Fruit fly (Drosophila melanogaster) whole organism, embryonic: ENCODE data around the gene CG6425.

Experiments used
- Abd-B ChIP-seq: fragments of 200-800 bp; sonication (Bioruptor generic); optimal IDR thresholded peaks from 2 replicates; lab custom pipeline; 2018; ENCODE audit warnings: missing biosample characterization, mild to moderate bottlenecking, missing genetic modification characterization, moderate library complexity
- CG10321 ChIP-seq: fragments of 200-800 bp; sonication (Bioruptor generic); IDR thresholded peaks from 2 replicates; pipeline ENCODE4 v1.3.6; 2022; ENCODE audit warnings: missing biosample characterization, missing genetic modification characterization
- CG10959 ChIP-seq: fragments of 200-800 bp; sonication (Bioruptor generic); IDR thresholded peaks from 2 replicates; pipeline ENCODE4 v1.3.6; 2022; ENCODE audit warnings: missing biosample characterization, missing genetic modification characterization
- CG11723 ChIP-seq: fragments of 200-800 bp; sonication (Bioruptor generic); optimal IDR thresholded peaks from 2 replicates; lab custom pipeline; 2017; ENCODE audit warnings: missing biosample characterization, mild to moderate bottlenecking, missing genetic modification characterization
- CG12104 ChIP-seq: fragments of 200-800 bp; sonication (Bioruptor generic); optimal IDR thresholded peaks from 3 replicates; lab custom pipeline; 2016; ENCODE audit warnings: missing biosample characterization, missing genetic modification characterization
- CG12299 ChIP-seq: fragments of 200-800 bp; sonication (Bioruptor generic); optimal IDR thresholded peaks from 2 replicates; lab custom pipeline; 2018; ENCODE audit warnings: missing biosample characterization, mild to moderate bottlenecking, missing genetic modification characterization
- CG13775 ChIP-seq: fragments of 200-800 bp; sonication (Bioruptor generic); optimal IDR thresholded peaks from 3 replicates; lab custom pipeline; 2017; ENCODE audit warnings: missing biosample characterization, mild to moderate bottlenecking, missing genetic modification characterization
- CG15073 ChIP-seq: fragments of 200-800 bp; sonication (Bioruptor generic); optimal IDR thresholded peaks from 2 replicates; lab custom pipeline; 2016; ENCODE audit warnings: missing biosample characterization, missing genetic modification characterization
- CG1529 ChIP-seq: fragments of 200-800 bp; sonication (Bioruptor generic); optimal IDR thresholded peaks from 3 replicates; lab custom pipeline; 2018; ENCODE audit warnings: missing biosample characterization, missing genetic modification characterization
- CG15601 ChIP-seq: fragments of 200-800 bp; sonication (Bioruptor generic); optimal IDR thresholded peaks from 3 replicates; lab custom pipeline; 2019; ENCODE audit warnings: missing biosample characterization, mild to moderate bottlenecking, missing genetic modification characterization, moderate library complexity
- CG15696 ChIP-seq: fragments of 200-800 bp; sonication (Bioruptor generic); optimal IDR thresholded peaks from 2 replicates; lab custom pipeline; 2019; ENCODE audit warnings: missing biosample characterization, mild to moderate bottlenecking, missing genetic modification characterization, moderate library complexity
- CG1602 ChIP-seq: fragments of 200-800 bp; sonication (Bioruptor generic); optimal IDR thresholded peaks from 3 replicates; lab custom pipeline; 2016; ENCODE audit warnings: missing biosample characterization, missing genetic modification characterization
- CG1603 ChIP-seq: fragments of 200-800 bp; sonication (Bioruptor generic); optimal IDR thresholded peaks from 2 replicates; lab custom pipeline; 2019; ENCODE audit warnings: missing biosample characterization, mild to moderate bottlenecking, missing genetic modification characterization, moderate library complexity
- CG16813 ChIP-seq: fragments of 200-800 bp; sonication (Bioruptor generic); IDR thresholded peaks from 3 replicates; pipeline ENCODE4 v1.3.6; 2022; ENCODE audit warnings: missing biosample characterization, missing genetic modification characterization; ENCODE audit not compliant: partially characterized antibody
- CG17829 ChIP-seq: fragments of 200-800 bp; optimal IDR thresholded peaks from 2 replicates; lab custom pipeline; 2019; ENCODE audit warnings: missing biosample characterization, mild to moderate bottlenecking, missing genetic modification characterization, moderate library complexity
- CG18764 ChIP-seq: fragments of 200-800 bp; sonication (Bioruptor generic); optimal IDR thresholded peaks from 3 replicates; lab custom pipeline; 2016; ENCODE audit warnings: missing biosample characterization, missing genetic modification characterization
- CG2129 ChIP-seq: fragments of 200-800 bp; sonication (Bioruptor generic); IDR thresholded peaks from 2 replicates; pipeline ENCODE4 v1.3.6; 2022; ENCODE audit warnings: missing biosample characterization, missing genetic modification characterization; ENCODE audit not compliant: partially characterized antibody
- CG32532 ChIP-seq: fragments of 200-800 bp; sonication (Bioruptor generic); IDR thresholded peaks from 2 replicates; pipeline ENCODE4 v1.3.6; 2022; ENCODE audit warnings: missing biosample characterization, missing genetic modification characterization
- CG32767 ChIP-seq: fragments of 200-800 bp; sonication (Bioruptor generic); IDR thresholded peaks from 2 replicates; pipeline ENCODE4 v1.3.6; 2022; ENCODE audit warnings: missing biosample characterization, missing genetic modification characterization
- CG4404 ChIP-seq: fragments of 200-800 bp; sonication (Bioruptor generic); IDR thresholded peaks from 2 replicates; pipeline ENCODE4 v1.3.6; 2022; ENCODE audit warnings: missing biosample characterization, missing genetic modification characterization
- CG4820 ChIP-seq: fragments of 200-800 bp; sonication (Bioruptor generic); optimal IDR thresholded peaks from 3 replicates; lab custom pipeline; 2016; ENCODE audit warnings: missing biosample characterization, missing genetic modification characterization
- CG6272 ChIP-seq: fragments of 200-800 bp; sonication (Bioruptor generic); IDR thresholded peaks from 2 replicates; pipeline ENCODE4 v1.3.6; 2022; ENCODE audit warnings: missing biosample characterization, missing genetic modification characterization
- CG6765 ChIP-seq: fragments of 200-800 bp; sonication (Bioruptor generic); optimal IDR thresholded peaks from 3 replicates; lab custom pipeline; 2017; ENCODE audit warnings: missing biosample characterization, mild to moderate bottlenecking, missing genetic modification characterization
- CG9727 ChIP-seq: fragments of 200-800 bp; sonication (Bioruptor generic); optimal IDR thresholded peaks from 3 replicates; lab custom pipeline; 2017; ENCODE audit warnings: missing biosample characterization, mild to moderate bottlenecking, missing genetic modification characterization
- CHES-1-like ChIP-seq: fragments of 200-800 bp; sonication (Bioruptor generic); optimal IDR thresholded peaks from 2 replicates; lab custom pipeline; 2016; ENCODE audit warnings: missing biosample characterization, missing genetic modification characterization
- CrebB ChIP-seq: fragments of 200-800 bp; sonication (Bioruptor generic); optimal IDR thresholded peaks from 3 replicates; lab custom pipeline; 2018; ENCODE audit warnings: missing biosample characterization, mild to moderate bottlenecking, missing genetic modification characterization
- D ChIP-seq, 2 experiments: fragments of 200-800 bp in 1 of 2; fragments of >200 bp in 1 of 2; sonication (Bioruptor generic) in 1 of 2; optimal IDR thresholded peaks; 2 replicates in 1 of 2; 3 replicates in 1 of 2; lab custom pipeline; 2017; ENCODE audit warnings: mild to moderate bottlenecking in 1 of 2, missing biosample characterization in 1 of 2, missing genetic modification characterization in 1 of 2, missing genetic modification reagents in 1 of 2
- E2f2 ChIP-seq: fragments of 200-800 bp; sonication (Bioruptor generic); IDR thresholded peaks from 2 replicates; pipeline ENCODE4 v1.3.6; 2022; ENCODE audit warnings: missing biosample characterization, missing genetic modification characterization
- Ets65A ChIP-seq: fragments of 200-800 bp; sonication (Bioruptor generic); peaks from one replicate; lab custom pipeline; 2016; ENCODE audit warnings: missing biosample characterization, missing genetic modification characterization
- Fer2 ChIP-seq: fragments of 200-800 bp; sonication (Bioruptor generic); optimal IDR thresholded peaks from 2 replicates; lab custom pipeline; 2018; ENCODE audit warnings: missing biosample characterization, mild to moderate bottlenecking, missing genetic modification characterization, moderate library complexity
- Fer3 ChIP-seq: fragments of 200-800 bp; sonication (Bioruptor generic); optimal IDR thresholded peaks from 2 replicates; lab custom pipeline; 2018; ENCODE audit warnings: missing biosample characterization, mild to moderate bottlenecking, missing genetic modification characterization, moderate library complexity
- NFAT ChIP-seq: fragments of 200-800 bp; sonication (Bioruptor generic); IDR thresholded peaks from 2 replicates; pipeline ENCODE4 v1.3.6; 2022; ENCODE audit warnings: missing biosample characterization, missing genetic modification characterization
- NfI ChIP-seq: fragments of 200-800 bp; sonication (Bioruptor generic); optimal IDR thresholded peaks from 3 replicates; lab custom pipeline; 2018; ENCODE audit warnings: missing biosample characterization, mild to moderate bottlenecking, missing genetic modification characterization, moderate library complexity
- Six4 ChIP-seq: fragments of 200-800 bp; sonication (Bioruptor generic); optimal IDR thresholded peaks from 2 replicates; lab custom pipeline; 2016; ENCODE audit warnings: missing biosample characterization, missing genetic modification characterization
- Stat92E ChIP-seq, 3 experiments: fragments of >200 bp in 2 of 3; fragments of 200-800 bp in 1 of 3; sonication (Bioruptor generic) in 1 of 3; optimal IDR thresholded peaks; 2 replicates each; lab custom pipeline; 2017 to 2019; ENCODE audit warnings: missing biosample characterization in 3 of 3, missing genetic modification characterization in 3 of 3, mild to moderate bottlenecking in 1 of 3, moderate library complexity in 1 of 3
- aop ChIP-seq: fragments of 200-800 bp; sonication (Bioruptor generic); IDR thresholded peaks from 2 replicates; pipeline ENCODE4 v1.3.6; 2022; ENCODE audit warnings: missing biosample characterization, missing genetic modification characterization
- ato ChIP-seq: fragments of 200-800 bp; sonication (Bioruptor generic); IDR thresholded peaks from 2 replicates; pipeline ENCODE4 v1.3.6; 2022; ENCODE audit warnings: missing biosample characterization, missing genetic modification characterization; ENCODE audit not compliant: partially characterized antibody
- cwo ChIP-seq: fragments of 200-800 bp; sonication (Bioruptor generic); optimal IDR thresholded peaks from 3 replicates; lab custom pipeline; 2017; ENCODE audit warnings: missing biosample characterization, missing genetic modification characterization, mild to moderate bottlenecking, moderate library complexity, missing genetic modification reagents
- da ChIP-seq: fragments of 200-800 bp; sonication (Bioruptor generic); optimal IDR thresholded peaks from 2 replicates; lab custom pipeline; 2016; ENCODE audit warnings: missing biosample characterization, missing genetic modification characterization
- eyg ChIP-seq: fragments of 200-800 bp; sonication (Bioruptor generic); optimal IDR thresholded peaks from 3 replicates; lab custom pipeline; 2016; ENCODE audit warnings: missing biosample characterization, missing genetic modification characterization
- grau ChIP-seq: fragments of 200-800 bp; optimal IDR thresholded peaks from 3 replicates; lab custom pipeline; 2019; ENCODE audit warnings: missing biosample characterization, mild to moderate bottlenecking, missing genetic modification characterization, moderate library complexity
- h ChIP-seq: fragments of >200 bp; optimal IDR thresholded peaks from 2 replicates; lab custom pipeline; 2017
- lilli ChIP-seq: fragments of 200-800 bp; sonication (Bioruptor generic); optimal IDR thresholded peaks from 3 replicates; lab custom pipeline; 2016; ENCODE audit warnings: missing biosample characterization, missing genetic modification characterization
- mirr ChIP-seq: fragments of 200-800 bp; sonication (Bioruptor generic); optimal IDR thresholded peaks from 3 replicates; lab custom pipeline; 2018; ENCODE audit warnings: missing biosample characterization, mild to moderate bottlenecking, missing genetic modification characterization
- pita ChIP-seq: fragments of 200-800 bp; sonication (Bioruptor generic); optimal IDR thresholded peaks from 2 replicates; lab custom pipeline; 2017; ENCODE audit warnings: missing biosample characterization, mild to moderate bottlenecking, missing genetic modification characterization
- pnt ChIP-seq: fragments of 200-800 bp; sonication (Bioruptor generic); optimal IDR thresholded peaks from 3 replicates; lab custom pipeline; 2016; ENCODE audit warnings: missing biosample characterization, missing genetic modification characterization
- sens-2 ChIP-seq: fragments of 200-800 bp; sonication (Bioruptor generic); IDR thresholded peaks from 2 replicates; pipeline ENCODE4 v1.3.6; 2022; ENCODE audit warnings: missing biosample characterization, missing genetic modification characterization
- slbo ChIP-seq: fragments of 200-800 bp; sonication (Bioruptor generic); IDR thresholded peaks from 2 replicates; pipeline ENCODE4 v1.3.6; 2022; ENCODE audit warnings: missing biosample characterization, missing genetic modification characterization
- sob ChIP-seq: fragments of 200-800 bp; sonication (Bioruptor generic); IDR thresholded peaks from 2 replicates; pipeline ENCODE4 v1.3.6; 2022; ENCODE audit warnings: missing biosample characterization, missing genetic modification characterization
- vvl ChIP-seq: fragments of 200-800 bp; sonication (Bioruptor generic); IDR thresholded peaks from 2 replicates; pipeline ENCODE4 v1.3.6; 2022; ENCODE audit warnings: missing biosample characterization, missing genetic modification characterization
- zfh1 ChIP-seq: fragments of 200-800 bp; sonication (Bioruptor generic); IDR thresholded peaks from 3 replicates; pipeline ENCODE4 v1.3.6; 2022; ENCODE audit warnings: missing biosample characterization, missing genetic modification characterization

The CG6425 gene

DNA sequence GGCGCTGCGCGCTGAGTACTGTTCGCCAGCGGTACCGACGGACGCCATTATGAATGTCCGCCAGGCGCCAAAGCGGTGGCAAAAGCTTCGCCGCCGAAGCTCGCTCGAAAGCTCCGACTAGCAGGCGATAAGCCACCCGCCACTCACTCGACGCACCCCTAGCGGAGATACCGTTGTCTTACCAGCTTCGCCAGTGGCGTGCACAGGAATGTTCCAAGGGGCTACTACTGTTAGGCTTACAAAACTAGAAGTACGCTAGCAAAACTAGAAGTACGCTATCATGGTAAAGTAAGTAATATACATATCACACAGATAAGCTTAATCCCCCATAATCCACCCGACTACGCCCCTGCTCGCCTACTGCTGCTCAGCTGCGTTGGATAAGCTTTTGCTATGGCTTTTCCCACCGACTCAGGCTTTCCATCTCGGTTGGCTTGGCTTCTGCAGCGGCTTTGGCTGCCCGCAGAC is 3.0 kb downstream of the CG6425 start, which contains the start of gene amon (continued):
- TF ChIP-seq Fer3 (tag; lab: Kevin White, UChicago) (peak; percentile 98), Six4 (GFP tag; lab: Kevin White, UChicago) (peak; percentile 97), h (lab: Kevin White, UChicago) (no peak), Stat92E (GFP tag; optimal IDR thresholded peaks at IDR 0.05; lab: Kevin White, UChicago) (no peak), CG6765 (GFP tag; lab: Kevin White, UChicago) (peak; percentile 99), CrebB (tag; lab: Kevin White, UChicago) (peak; percentile 99), CG12104 (GFP tag; lab: Kevin White, UChicago) (peak; percentile 94), CG10959 (GFP tag; lab: Robert Waterston, UW) (peak; percentile 81), CG11723 (GFP tag; lab: Kevin White, UChicago) (peak; percentile 96), NfI (peak; percentile 99), CG16813 (GFP tag; lab: Robert Waterston, UW) (no peak), E2f2 (peak; percentile 84), aop (GFP tag; lab: Robert Waterston, UW) (peak; percentile 91), NFAT (GFP tag; lab: Robert Waterston, UW) (peak; percentile 99), CG4820 (GFP tag; lab: Kevin White, UChicago) (peak; percentile 96), lilli (GFP tag; lab: Kevin White, UChicago) (peak; percentile 99), cwo (peak; percentile 98), slbo (GFP tag; lab: Robert Waterston, UW) (peak; percentile 100), pita (GFP tag; lab: Kevin White, UChicago) (no peak), CG4404 (GFP tag; lab: Robert Waterston, UW) (peak; percentile 97), grau (peak; percentile 97), pnt (GFP tag; lab: Kevin White, UChicago) (peak; percentile 99), CG12299 (tag; lab: Kevin White, UChicago) (peak; percentile 98), CG1529 (peak; percentile 90), CG18764 (GFP tag; lab: Kevin White, UChicago) (peak; percentile 95), CG13775 (GFP tag; lab: Kevin White, UChicago) (peak; percentile 95), sob (GFP tag; lab: Robert Waterston, UW) (peak; percentile 99), CG17829 (tag; lab: Kevin White, UChicago) (peak; percentile 93), eyg (GFP tag; lab: Kevin White, UChicago) (peak; percentile 99), CG15696 (tag; lab: Kevin White, UChicago) (peak; percentile 84), vvl (peak; percentile 99), zfh1 (GFP tag; lab: Robert Waterston, UW) (peak; percentile 98), CG1602 (GFP tag; lab: Kevin White, UChicago) (peak; percentile 95), mirr (GFP tag; lab: Kevin White, UChicago) (peak; percentile 99), ato (GFP tag; lab: Robert Waterston, UW) (no peak), CG32767 (GFP tag; lab: Robert Waterston, UW) (peak; percentile 97), CG1603 (peak; percentile 98), Ets65A (peak; percentile 100), CG2129 (GFP tag; lab: Robert Waterston, UW) (no peak), CG15073 (peak; percentile 80), D (optimal IDR thresholded peaks at IDR 0.05; lab: Kevin White, UChicago) (no peak), D (GFP tag; optimal IDR thresholded peaks at IDR 0.05; lab: Kevin White, UChicago) (peak; percentile 95), CG9727 (GFP tag; lab: Kevin White, UChicago) (peak; percentile 97), CG15601 (tag; lab: Kevin White, UChicago) (peak; percentile 88), Abd-B (GFP tag; lab: Kevin White, UChicago) (peak; percentile 99), CG6272 (peak; percentile 98), da (peak; percentile 97), Fer2 (tag; lab: Kevin White, UChicago) (peak; percentile 98), sens-2 (peak; percentile 93), CHES-1-like (GFP tag; lab: Kevin White, UChicago) (peak; percentile 99), CG10321 (GFP tag; lab: Robert Waterston, UW) (peak; percentile 84), CG32532 (GFP tag; lab: Robert Waterston, UW) (peak; percentile 99)
